Worm (Caenorhabditis elegans): ENCODE data around the gene W07A12.4.

W07A12.4 gene

ce11 chrII:9160197-9160806, 14.2 kb downstream of the W07A12.4 start:
- TF ChIP-seq bed-3 (GFP tag; optimal IDR thresholded peaks at IDR 0.05) (no peak), lin-13 (tag; optimal IDR thresholded peaks at IDR 0.05) (no peak), elt-3 (tag; optimal IDR thresholded peaks at IDR 0.05) (peak; percentile 71)

- no peak for TF ChIP-seq ces-1 (GFP tag; optimal IDR thresholded peaks at IDR 0.05)
- TF ChIP-seq elt-3 (tag; optimal IDR thresholded peaks at IDR 0.05): peak; percentile 42
Observed at ce11 chrII:9161023-9161422, 15.0 kb downstream of the W07A12.4 start, which contains the start of gene rhy-1. rhy-1 (plus strand) TSS chrII:9161379.

ce11 chrII:9163348-9163747, 17.3 kb downstream of the W07A12.4 start:
- TF ChIP-seq flh-1 (GFP tag; optimal IDR thresholded peaks at IDR 0.05) (no peak), snpc-4 (tag; optimal IDR thresholded peaks at IDR 0.05) (no peak), ztf-11 (tag; optimal IDR thresholded peaks at IDR 0.05) (no peak), nhr-2 (tag; optimal IDR thresholded peaks at IDR 0.05) (no peak), ceh-83 (GFP tag; optimal IDR thresholded peaks at IDR 0.05) (no peak), lsy-2 (tag; optimal IDR thresholded peaks at IDR 0.05) (no peak), nhr-28 (tag; optimal IDR thresholded peaks at IDR 0.05) (no peak), ces-1 (GFP tag; optimal IDR thresholded peaks at IDR 0.05) (no peak), M03D4.4 (tag; optimal IDR thresholded peaks at IDR 0.05) (no peak), mls-2 (tag; optimal IDR thresholded peaks at IDR 0.05) (no peak), unc-39 (tag; optimal IDR thresholded peaks at IDR 0.05) (no peak), elt-1 (tag; optimal IDR thresholded peaks at IDR 0.05; ENCODE audit: borderline replicate concordance, insufficient read depth) (no peak)

ce11 chrII:9165762-9166460, 19.9 kb downstream of the W07A12.4 start, which contains the start of gene W07A12.8:
W07A12.8 (minus strand) TSS chrII:9165812.
- TF ChIP-seq unc-39 (tag; optimal IDR thresholded peaks at IDR 0.05) (no peak), unc-62 (GFP tag; optimal IDR thresholded peaks at IDR 0.05) (no peak), mep-1 (tag; optimal IDR thresholded peaks at IDR 0.05) (no peak), bed-3 (GFP tag; optimal IDR thresholded peaks at IDR 0.05) (no peak), nhr-2 (tag; optimal IDR thresholded peaks at IDR 0.05) (no peak), ces-1 (GFP tag; optimal IDR thresholded peaks at IDR 0.05) (peak; percentile 43), cnd-1 (tag; optimal IDR thresholded peaks at IDR 0.05) (no peak)

DNA sequence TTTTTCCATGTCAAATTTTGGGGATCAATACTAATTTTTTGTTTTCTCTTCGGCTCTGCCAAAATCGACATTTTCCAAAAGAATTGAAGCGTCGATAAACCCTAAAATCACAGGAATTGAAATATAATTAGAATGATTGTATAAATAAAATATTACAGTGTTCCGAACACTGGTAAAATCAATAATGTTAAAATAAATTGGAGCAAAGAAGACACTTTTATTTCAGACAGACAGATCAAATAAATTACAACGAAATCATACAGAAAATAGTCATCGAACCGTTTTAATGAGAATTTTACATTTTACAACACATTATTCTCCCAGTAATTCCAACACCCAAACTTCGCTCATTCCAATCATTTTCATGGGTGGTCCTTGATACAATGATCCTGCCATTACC, 21.7 kb downstream of the W07A12.4 start, which contains the start of gene T23G7.3:
Gene T23G7.3, minus strand, starts transcription at position 101 of the 400 bp plus-strand sequence.
- no peak for TF ChIP-seq M03D4.4 (tag; optimal IDR thresholded peaks at IDR 0.05)
- TF ChIP-seq zip-8 (tag; optimal IDR thresholded peaks at IDR 0.05): no peak
- no peak for TF ChIP-seq ceh-43 (GFP tag; optimal IDR thresholded peaks at IDR 0.05)
- no peak for TF ChIP-seq unc-62 (GFP tag; optimal IDR thresholded peaks at IDR 0.05)
- no peak for TF ChIP-seq nhr-12 (tag; optimal IDR thresholded peaks at IDR 0.05)

DNA sequence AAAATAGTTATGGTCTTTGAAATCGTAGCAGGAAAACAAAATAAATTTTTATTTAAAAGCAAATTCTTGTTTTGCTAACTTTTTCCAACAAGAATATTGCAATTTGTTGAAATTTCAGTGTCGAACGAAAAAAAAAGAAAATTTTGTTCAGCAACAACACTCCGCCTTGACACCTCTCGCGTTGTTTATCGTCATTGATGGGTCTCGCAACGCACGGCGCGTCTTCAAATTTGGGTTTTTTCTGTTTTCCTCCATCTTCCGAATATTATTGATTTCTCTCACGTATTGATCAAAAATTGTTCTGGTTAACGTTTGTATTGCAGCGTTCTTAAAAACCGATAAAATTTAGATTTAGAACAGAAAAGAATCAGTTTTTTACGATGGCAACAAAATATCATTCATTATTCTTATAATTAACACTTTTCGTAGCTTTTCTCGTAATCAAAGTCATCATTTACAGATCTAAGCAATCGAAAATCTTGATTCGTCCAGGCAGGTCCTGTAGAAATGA, 23.4 kb downstream of the W07A12.4 start, which contains the start of gene dpl-1:
Gene dpl-1, plus strand, starts transcription at position 461 of the 511 bp plus-strand sequence.
- TF ChIP-seq lsy-2 (tag; optimal IDR thresholded peaks at IDR 0.05) (peak; percentile 24), pha-4 (tag; optimal IDR thresholded peaks at IDR 0.05) (no peak), nhr-76 (tag; optimal IDR thresholded peaks at IDR 0.05) (no peak), mls-2 (tag; optimal IDR thresholded peaks at IDR 0.05) (no peak), mep-1 (tag; optimal IDR thresholded peaks at IDR 0.05) (peak; percentile 71)

DNA sequence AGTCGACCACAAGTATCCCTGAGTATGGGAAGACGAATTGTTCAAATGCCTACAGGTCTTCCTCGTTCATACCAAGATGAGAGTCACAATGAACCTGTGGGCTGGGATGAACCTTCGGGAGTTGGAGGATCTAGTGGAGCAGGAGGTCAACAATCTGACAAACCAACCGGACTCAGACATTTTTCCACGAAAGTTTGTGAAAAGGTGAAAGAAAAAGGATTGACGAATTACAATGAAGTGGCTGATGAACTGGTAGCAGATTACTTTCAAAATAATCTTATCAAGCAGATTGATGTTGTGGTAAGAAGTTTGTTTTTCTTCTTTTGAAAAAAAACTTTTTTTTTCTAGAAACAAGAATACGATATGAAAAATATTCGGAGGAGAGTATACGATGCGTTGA, 24.0 kb downstream of the W07A12.4 start:
- TF ChIP-seq drap-1 (GFP tag; optimal IDR thresholded peaks at IDR 0.05) (no peak), elt-1 (tag; optimal IDR thresholded peaks at IDR 0.05; ENCODE audit: borderline replicate concordance, insufficient read depth) (no peak), sptf-1 (tag; optimal IDR thresholded peaks at IDR 0.05) (no peak), cnd-1 (tag; optimal IDR thresholded peaks at IDR 0.05) (no peak), bed-3 (GFP tag; optimal IDR thresholded peaks at IDR 0.05) (no peak), zip-8 (tag; optimal IDR thresholded peaks at IDR 0.05) (no peak), blmp-1 (tag; optimal IDR thresholded peaks at IDR 0.05) (no peak), mab-5 (tag; optimal IDR thresholded peaks at IDR 0.05) (no peak), nhr-12 (tag; optimal IDR thresholded peaks at IDR 0.05) (no peak), nhr-76 (tag; optimal IDR thresholded peaks at IDR 0.05) (no peak), flh-1 (GFP tag; optimal IDR thresholded peaks at IDR 0.05) (no peak), elt-3 (tag; optimal IDR thresholded peaks at IDR 0.05) (no peak), snpc-4 (tag; optimal IDR thresholded peaks at IDR 0.05) (no peak), ces-1 (GFP tag; optimal IDR thresholded peaks at IDR 0.05) (no peak), pha-4 (tag; optimal IDR thresholded peaks at IDR 0.05) (no peak), ceh-83 (GFP tag; optimal IDR thresholded peaks at IDR 0.05) (no peak), lsy-2 (tag; optimal IDR thresholded peaks at IDR 0.05) (no peak)
